Worm (Caenorhabditis elegans): ENCODE results near the gene C29F5.1.

- TF ChIP-seq sma-3 (GFP tag; optimal IDR thresholded peaks at IDR 0.05) (no peak), snpc-4 (tag; optimal IDR thresholded peaks at IDR 0.05) (no peak)
These were observed 17.5 kb downstream of the C29F5.1 start, which contains the start of gene efr-3 for ce11 chrII:6320655-6321388.

All from whole organism, L2 larva.